Fruit fly (Drosophila melanogaster) whole organism, embryonic: ENCODE data around the gene Coq7.
A peak's percentile ranks its signal among the peaks of the same experiment; 100 is the strongest.

ENCODE experiments used
- C15 ChIP-seq: fragments of 200-800 bp; sonication (Bioruptor generic); IDR thresholded peaks from 3 replicates; pipeline ENCODE4 v1.3.6; 2022; ENCODE audit warnings: missing biosample characterization, missing genetic modification characterization
- CG10209 ChIP-seq: fragments of 200-800 bp; sonication (Bioruptor generic); optimal IDR thresholded peaks from 3 replicates; lab custom pipeline; 2017; ENCODE audit warnings: missing biosample characterization, mild to moderate bottlenecking, missing genetic modification characterization, missing genetic modification reagents
- CG11696 ChIP-seq: fragments of 200-800 bp; sonication (Bioruptor generic); IDR thresholded peaks from 2 replicates; pipeline ENCODE4 v1.3.6; 2022; ENCODE audit warnings: missing biosample characterization, missing genetic modification characterization
- CG12071 ChIP-seq: fragments of 200-800 bp; sonication (Bioruptor generic); optimal IDR thresholded peaks from 3 replicates; lab custom pipeline; 2018; ENCODE audit warnings: missing biosample characterization, mild to moderate bottlenecking, missing genetic modification characterization
- CG12744 ChIP-seq: fragments of 200-800 bp; sonication (Bioruptor generic); optimal IDR thresholded peaks from 2 replicates; lab custom pipeline; 2016; ENCODE audit warnings: missing biosample characterization, missing genetic modification characterization
- CG13123 ChIP-seq: fragments of 200-800 bp; sonication (Bioruptor generic); optimal IDR thresholded peaks from 2 replicates; lab custom pipeline; 2016; ENCODE audit warnings: missing biosample characterization, missing genetic modification characterization
- CG14050 ChIP-seq: fragments of 200-800 bp; sonication (Bioruptor generic); IDR thresholded peaks from 3 replicates; pipeline ENCODE4 v1.3.6; 2022; ENCODE audit warnings: missing biosample characterization, missing genetic modification characterization
- CG14441 ChIP-seq: fragments of 200-800 bp; sonication (Bioruptor generic); IDR thresholded peaks from 2 replicates; pipeline ENCODE4 v1.3.6; 2022; ENCODE audit warnings: missing biosample characterization, missing genetic modification characterization
- CG14965 ChIP-seq: fragments of 200-800 bp; sonication (Bioruptor generic); optimal IDR thresholded peaks from 2 replicates; lab custom pipeline; 2016; ENCODE audit warnings: missing biosample characterization, missing genetic modification characterization, borderline replicate concordance
- CG15269 ChIP-seq: fragments of 200-800 bp; sonication (Bioruptor generic); optimal IDR thresholded peaks from 2 replicates; lab custom pipeline; 2018; ENCODE audit warnings: missing biosample characterization, mild to moderate bottlenecking, missing genetic modification characterization, moderate library complexity
- CG17186 ChIP-seq: fragments of 200-800 bp; sonication (Bioruptor generic); optimal IDR thresholded peaks from 3 replicates; lab custom pipeline; 2017; ENCODE audit warnings: missing biosample characterization, missing genetic modification reagents, missing genetic modification characterization
- CG18619 ChIP-seq: fragments of 200-800 bp; sonication (Bioruptor generic); optimal IDR thresholded peaks from 3 replicates; lab custom pipeline; 2017; ENCODE audit warnings: missing biosample characterization, mild to moderate bottlenecking, missing genetic modification characterization
- CG2875 ChIP-seq: fragments of 200-800 bp; sonication (Bioruptor generic); optimal IDR thresholded peaks from 2 replicates; lab custom pipeline; 2017; ENCODE audit warnings: missing biosample characterization, mild to moderate bottlenecking, missing genetic modification characterization, missing genetic modification reagents
- CG30403 ChIP-seq: fragments of 200-800 bp; sonication (Bioruptor generic); optimal IDR thresholded peaks from 3 replicates; lab custom pipeline; 2016; ENCODE audit warnings: missing biosample characterization, missing genetic modification characterization
- CG32772 ChIP-seq: fragments of 200-800 bp; sonication (Bioruptor generic); IDR thresholded peaks from 2 replicates; pipeline ENCODE4 v1.3.6; 2022; ENCODE audit warnings: missing biosample characterization, missing genetic modification characterization
- CG6175 ChIP-seq: fragments of 200-800 bp; sonication (Bioruptor generic); IDR thresholded peaks from 3 replicates; pipeline ENCODE4 v1.3.6; 2022; ENCODE audit warnings: missing biosample characterization, missing genetic modification characterization
- CG6654 ChIP-seq: fragments of 200-800 bp; sonication (Bioruptor generic); optimal IDR thresholded peaks from 2 replicates; lab custom pipeline; 2017; ENCODE audit warnings: missing biosample characterization, mild to moderate bottlenecking, missing genetic modification characterization
- CG6689 ChIP-seq: fragments of 200-800 bp; sonication (Bioruptor generic); IDR thresholded peaks from 2 replicates; pipeline ENCODE4 v1.3.6; 2022; ENCODE audit warnings: missing biosample characterization, missing genetic modification characterization
- CG8924 ChIP-seq: fragments of 200-800 bp; optimal IDR thresholded peaks from 3 replicates; lab custom pipeline; 2019; ENCODE audit warnings: missing biosample characterization, mild to moderate bottlenecking, missing genetic modification characterization, moderate library complexity
- CG9797 ChIP-seq: fragments of 200-800 bp; sonication (Bioruptor generic); optimal IDR thresholded peaks from 3 replicates; lab custom pipeline; 2018; ENCODE audit warnings: missing biosample characterization, mild to moderate bottlenecking, missing genetic modification characterization
- CrebB ChIP-seq: fragments of 200-800 bp; sonication (Bioruptor generic); optimal IDR thresholded peaks from 3 replicates; lab custom pipeline; 2018; ENCODE audit warnings: missing biosample characterization, mild to moderate bottlenecking, missing genetic modification characterization
- D19B ChIP-seq: fragments of 200-800 bp; sonication (Bioruptor generic); optimal IDR thresholded peaks from 2 replicates; lab custom pipeline; 2017; ENCODE audit warnings: missing biosample characterization, mild to moderate bottlenecking, missing genetic modification characterization
- Dip3 ChIP-seq: fragments of 200-800 bp; sonication (Bioruptor generic); optimal IDR thresholded peaks from 3 replicates; lab custom pipeline; 2016; ENCODE audit warnings: missing biosample characterization, missing genetic modification characterization
- Doc3 ChIP-seq: fragments of 200-800 bp; sonication (Bioruptor generic); IDR thresholded peaks from 3 replicates; pipeline ENCODE4 v1.3.6; 2022; ENCODE audit warnings: missing biosample characterization, missing genetic modification characterization; ENCODE audit not compliant: partially characterized antibody
- Dp ChIP-seq: fragments of 200-800 bp; sonication (Bioruptor generic); optimal IDR thresholded peaks from 2 replicates; lab custom pipeline; 2018; ENCODE audit warnings: missing biosample characterization, mild to moderate bottlenecking, missing genetic modification characterization, moderate library complexity
- Gsc ChIP-seq: fragments of 200-800 bp; sonication (Bioruptor generic); IDR thresholded peaks from 2 replicates; pipeline ENCODE4 v1.3.6; 2022; ENCODE audit warnings: missing biosample characterization, missing genetic modification characterization
- HLH4C ChIP-seq: fragments of 200-800 bp; sonication (Bioruptor generic); IDR thresholded peaks from 3 replicates; pipeline ENCODE4 v1.3.6; 2022; ENCODE audit warnings: missing biosample characterization, missing genetic modification characterization; ENCODE audit not compliant: partially characterized antibody
- Hmx ChIP-seq: fragments of 200-800 bp; sonication (Bioruptor generic); optimal IDR thresholded peaks from 2 replicates; lab custom pipeline; 2016; ENCODE audit warnings: missing biosample characterization, missing genetic modification characterization
- Hsf ChIP-seq: fragments of 200-800 bp; sonication (Bioruptor generic); optimal IDR thresholded peaks from 3 replicates; lab custom pipeline; 2016; ENCODE audit warnings: missing biosample characterization, missing genetic modification characterization
- NK7.1 ChIP-seq: fragments of 200-800 bp; sonication (Bioruptor generic); optimal IDR thresholded peaks from 3 replicates; lab custom pipeline; 2016; ENCODE audit warnings: missing biosample characterization, missing genetic modification characterization
- Usf ChIP-seq: fragments of 200-800 bp; sonication (Bioruptor generic); optimal IDR thresholded peaks from 2 replicates; lab custom pipeline; 2017; ENCODE audit warnings: missing genotype, missing biosample characterization, missing genetic modification characterization
- ac ChIP-seq: fragments of 200-800 bp; sonication (Bioruptor generic); optimal IDR thresholded peaks from 3 replicates; lab custom pipeline; 2017; ENCODE audit warnings: missing biosample characterization, mild to moderate bottlenecking, missing genetic modification characterization
- ato ChIP-seq: fragments of 200-800 bp; sonication (Bioruptor generic); IDR thresholded peaks from 2 replicates; pipeline ENCODE4 v1.3.6; 2022; ENCODE audit warnings: missing biosample characterization, missing genetic modification characterization; ENCODE audit not compliant: partially characterized antibody
- bigmax ChIP-seq: fragments of 200-800 bp; sonication (Bioruptor generic); optimal IDR thresholded peaks from 2 replicates; lab custom pipeline; 2018; ENCODE audit warnings: missing biosample characterization, mild to moderate bottlenecking, missing genetic modification characterization
- bowl ChIP-seq: fragments of 200-800 bp; sonication (Bioruptor generic); IDR thresholded peaks from 2 replicates; pipeline ENCODE4 v1.3.6; 2022; ENCODE audit warnings: missing biosample characterization, missing genetic modification characterization
- btn ChIP-seq: fragments of 200-800 bp; sonication (Bioruptor generic); optimal IDR thresholded peaks from 2 replicates; lab custom pipeline; 2016; ENCODE audit warnings: missing biosample characterization, missing genetic modification characterization
- caup ChIP-seq: fragments of 200-800 bp; sonication (Bioruptor generic); optimal IDR thresholded peaks from 3 replicates; lab custom pipeline; 2017; ENCODE audit warnings: missing biosample characterization, mild to moderate bottlenecking, missing genetic modification characterization, moderate library complexity; ENCODE audit not compliant: severe bottlenecking
- crc ChIP-seq: fragments of 200-800 bp; sonication (Bioruptor generic); optimal IDR thresholded peaks from 2 replicates; lab custom pipeline; 2016; ENCODE audit warnings: missing biosample characterization, missing genetic modification characterization
- dysf ChIP-seq: fragments of 200-800 bp; sonication (Bioruptor generic); IDR thresholded peaks from 3 replicates; pipeline ENCODE4 v1.3.6; 2022; ENCODE audit warnings: missing biosample characterization, missing genetic modification characterization
- fu2 ChIP-seq: fragments of 200-800 bp; sonication (Bioruptor generic); optimal IDR thresholded peaks from 2 replicates; lab custom pipeline; 2016; ENCODE audit warnings: missing biosample characterization, missing genetic modification characterization
- hbn ChIP-seq: fragments of 200-800 bp; sonication (Bioruptor generic); IDR thresholded peaks from 2 replicates; pipeline ENCODE4 v1.3.6; 2022; ENCODE audit warnings: missing biosample characterization, missing genetic modification characterization; ENCODE audit not compliant: partially characterized antibody
- hth ChIP-seq: fragments of >200 bp; optimal IDR thresholded peaks from 2 replicates; lab custom pipeline; 2017; ENCODE audit warnings: inconsistent platforms
- jumu ChIP-seq: fragments of 200-800 bp; sonication (Bioruptor generic); optimal IDR thresholded peaks from 3 replicates; lab custom pipeline; 2016; ENCODE audit warnings: missing biosample characterization, missing genetic modification characterization
- otp ChIP-seq: fragments of 200-800 bp; sonication (Bioruptor generic); IDR thresholded peaks from 3 replicates; pipeline ENCODE4, ENCODE4 v1.3.6; 2022; ENCODE audit warnings: missing biosample characterization, missing genetic modification characterization
- schlank ChIP-seq: fragments of 200-800 bp; sonication (Bioruptor generic); optimal IDR thresholded peaks from 2 replicates; lab custom pipeline; 2018; ENCODE audit warnings: missing biosample characterization, mild to moderate bottlenecking, missing genetic modification characterization
- sisA ChIP-seq: fragments of 200-800 bp; sonication (Bioruptor generic); IDR thresholded peaks from 2 replicates; pipeline ENCODE4 v1.3.6; 2022; ENCODE audit warnings: missing biosample characterization, missing genetic modification characterization
- slp2 ChIP-seq: fragments of 200-800 bp; sonication (Bioruptor generic); optimal IDR thresholded peaks from 2 replicates; lab custom pipeline; 2016; ENCODE audit warnings: missing biosample characterization, missing genetic modification characterization
- sob ChIP-seq: fragments of 200-800 bp; sonication (Bioruptor generic); IDR thresholded peaks from 2 replicates; pipeline ENCODE4 v1.3.6; 2022; ENCODE audit warnings: missing biosample characterization, missing genetic modification characterization
- tup ChIP-seq: fragments of 200-800 bp; sonication (Bioruptor generic); optimal IDR thresholded peaks from 2 replicates; lab custom pipeline; 2016; ENCODE audit warnings: missing biosample characterization, mild to moderate bottlenecking, missing genetic modification characterization, moderate library complexity
- vfl ChIP-seq: fragments of 200-800 bp; sonication (Bioruptor generic); optimal IDR thresholded peaks from 2 replicates; lab custom pipeline; 2016; ENCODE audit warnings: missing biosample characterization, missing genetic modification characterization
- zf30C ChIP-seq: fragments of 200-800 bp; sonication (Bioruptor generic); optimal IDR thresholded peaks from 3 replicates; lab custom pipeline; 2018; ENCODE audit warnings: missing biosample characterization, mild to moderate bottlenecking, missing genetic modification characterization

The Coq7 gene

DNA sequence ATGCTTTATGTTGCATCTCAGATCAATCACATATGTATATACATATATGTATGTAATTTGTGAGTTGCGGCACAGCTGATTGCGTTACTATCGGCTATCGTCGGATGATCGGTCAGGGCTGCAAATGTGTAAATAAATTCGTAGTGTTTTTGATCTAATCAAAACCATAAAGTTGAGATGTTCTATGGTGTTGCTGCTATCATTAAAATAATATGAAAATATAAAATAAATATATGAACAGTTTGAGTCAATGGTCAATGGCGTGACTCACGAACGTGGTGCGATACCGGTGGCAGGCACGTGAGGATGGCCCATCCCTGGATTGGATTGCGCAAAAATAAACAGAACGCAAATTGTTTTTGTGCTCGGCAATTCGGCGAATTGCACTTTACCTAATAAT is at the start of gene Coq7 (continued):
- TF ChIP-seq CG14965 (no peak), vfl (GFP tag; lab: Kevin White, UChicago) (peak; percentile 74), CG17186 (GFP tag; lab: Kevin White, UChicago) (peak; percentile 91), bowl (GFP tag; lab: Robert Waterston, UW) (peak; percentile 68; the same call in 1 of the 2 replicates), CG12744 (GFP tag; lab: Kevin White, UChicago) (no peak), caup (GFP tag; lab: Kevin White, UChicago) (peak; percentile 83), NK7.1 (peak; percentile 3), jumu (peak; percentile 55), schlank (tag; lab: Kevin White, UChicago) (peak; percentile 58), CG15269 (tag; lab: Kevin White, UChicago) (no peak), Usf (GFP tag; lab: Kevin White, UChicago) (peak; percentile 82), CG14050 (GFP tag; lab: Robert Waterston, UW) (peak; percentile 90), Dip3 (peak; percentile 57), fu2 (GFP tag; lab: Kevin White, UChicago) (no peak), D19B (GFP tag; lab: Kevin White, UChicago) (no peak), ato (GFP tag; lab: Robert Waterston, UW) (peak; percentile 89), otp (GFP tag; lab: Robert Waterston, UW) (peak; percentile 87), Doc3 (GFP tag; lab: Robert Waterston, UW) (peak; percentile 99), CG8924 (tag; lab: Kevin White, UChicago) (peak; percentile 88), CG14441 (peak; percentile 94), hbn (GFP tag; lab: Robert Waterston, UW) (peak; percentile 97), CG18619 (peak; percentile 80), Hsf (GFP tag; lab: Kevin White, UChicago) (peak; percentile 79), CG6689 (GFP tag; lab: Robert Waterston, UW) (peak; percentile 92), CG10209 (GFP tag; lab: Kevin White, UChicago) (no peak), CG11696 (GFP tag; lab: Robert Waterston, UW) (peak; percentile 60), CG9797 (peak; percentile 44), Hmx (no peak), Gsc (peak; percentile 63), C15 (GFP tag; lab: Robert Waterston, UW) (peak; percentile 62; the same call in 1 of the 3 replicates), ac (GFP tag; lab: Kevin White, UChicago) (peak; percentile 23), CG32772 (GFP tag; lab: Robert Waterston, UW) (peak; percentile 90), crc (GFP tag; lab: Kevin White, UChicago) (no peak), CG13123 (peak; percentile 85), bigmax (GFP tag; lab: Kevin White, UChicago) (peak; percentile 11), hth (lab: Kevin White, UChicago) (no peak), slp2 (GFP tag; lab: Kevin White, UChicago) (peak; percentile 51), CG2875 (GFP tag; lab: Kevin White, UChicago) (peak; percentile 63), dysf (peak; percentile 91), HLH4C (GFP tag; lab: Robert Waterston, UW) (peak; percentile 93), CG12071 (no peak), zf30C (GFP tag; lab: Kevin White, UChicago) (no peak), CrebB (peak; percentile 78), CG6175 (GFP tag; lab: Robert Waterston, UW) (peak; percentile 80), CG6654 (peak; percentile 33), sob (GFP tag; lab: Robert Waterston, UW) (peak; percentile 91), CG30403 (GFP tag; lab: Kevin White, UChicago) (peak; percentile 93), sisA (peak; percentile 93), Dp (GFP tag; lab: Kevin White, UChicago) (peak; percentile 32), tup (GFP tag; lab: Kevin White, UChicago) (peak; percentile 71), btn (GFP tag; lab: Kevin White, UChicago) (no peak)
